Worm (Caenorhabditis elegans) whole organism, midembryonic: ENCODE measurements around the gene F44E2.3.

ENCODE experiments used
- T22C8.4 ChIP-seq: fragments of 200-800 bp; sonication (Bioruptor generic); IDR thresholded peaks from 2 replicates; pipeline ENCODE4 v1.3.6; 2022; ENCODE audit warnings: missing genetic modification characterization, missing compliant biosample characterization
- klf-2 ChIP-seq: fragments of 200-800 bp; sonication (Bioruptor generic); conservative IDR thresholded peaks from 2 replicates; pipeline ENCODE4 v1.3.6; 2022; ENCODE audit warnings: missing genetic modification reagents, missing genetic modification characterization, missing compliant biosample characterization
- med-1 ChIP-seq: sonication (generic microtip); optimal IDR thresholded peaks from 2 replicates; lab custom pipeline; 2017; ENCODE audit warnings: missing genetic modification characterization, mild to moderate bottlenecking, missing compliant biosample characterization, antibody characterized with exemption, missing genetic modification reagents; ENCODE audit not compliant: insufficient read depth
- tab-1 ChIP-seq: fragments of 200-800 bp; sonication (Bioruptor generic); IDR thresholded peaks from 2 replicates; pipeline ENCODE4 v1.3.6; 2022; ENCODE audit warnings: missing genetic modification characterization, missing compliant biosample characterization
- ztf-29 ChIP-seq: fragments of 200-800 bp; sonication (Bioruptor generic); IDR thresholded peaks from 2 replicates; pipeline ENCODE4 v1.3.6; 2022; ENCODE audit warnings: missing genetic modification reagents, missing genetic modification characterization, missing compliant biosample characterization

DNA sequence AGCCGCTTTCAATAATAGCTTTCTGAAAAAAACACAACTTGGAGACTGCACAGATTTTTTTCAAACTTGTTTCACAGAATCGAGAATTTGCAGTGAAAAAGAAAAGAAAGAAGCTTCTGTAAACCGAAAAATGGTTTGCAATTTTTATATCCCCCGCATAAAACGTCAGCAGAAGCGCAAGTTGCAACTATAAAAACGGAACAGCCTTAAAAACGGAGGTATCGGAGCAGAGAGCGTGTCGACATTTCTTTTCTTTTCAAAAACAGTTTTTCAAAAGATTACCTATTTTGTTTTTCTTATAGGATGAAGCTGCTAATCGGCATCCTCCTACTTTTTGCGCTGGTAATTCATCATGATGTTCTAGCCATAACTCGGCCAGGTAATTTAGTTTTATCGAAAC lies 22.9 kb upstream of the F44E2.3 start, which contains the start of gene plg-1:
- TF ChIP-seq ztf-29 (no peak), tab-1 (GFP tag; lab: Robert Waterston, UW) (no peak), med-1 (GFP tag; lab: Kevin White, UChicago) (no peak), T22C8.4 (GFP tag; lab: Robert Waterston, UW) (no peak), klf-2 (GFP tag; lab: Robert Waterston, UW) (no peak)
